Fruit fly (Drosophila melanogaster): ENCODE data around the gene sens-2.
A peak's percentile ranks its signal among the peaks of the same experiment; 100 is the strongest.

Gene sens-2

dm6 chr2L:6818357-6818756, 3.4 kb upstream of the sens-2 start (continued):
- TF ChIP-seq CG10431 (GFP tag; optimal IDR thresholded peaks at IDR 0.05) (peak; percentile 15), CG14965 (GFP tag; optimal IDR thresholded peaks at IDR 0.05; ENCODE audit: borderline replicate concordance) (no peak), fd102C (GFP tag; optimal IDR thresholded peaks at IDR 0.05) (peak; percentile 44), Abd-B (GFP tag; optimal IDR thresholded peaks at IDR 0.05) (no peak), tll (GFP tag; optimal IDR thresholded peaks at IDR 0.05) (peak in 1 of 2 experiments; percentile 46), twi (tag; optimal IDR thresholded peaks at IDR 0.05) (peak; percentile 3), nerfin-2 (GFP tag; IDR thresholded peaks at IDR 0.05; ENCODE audit: partially characterized antibody) (no peak), az2 (GFP tag; optimal IDR thresholded peaks at IDR 0.05) (no peak), esg (GFP tag; conservative IDR thresholded peaks at IDR 0.05) (no peak), MESR4 (GFP tag; optimal IDR thresholded peaks at IDR 0.05) (no peak), ato (GFP tag; IDR thresholded peaks at IDR 0.05; ENCODE audit: partially characterized antibody) (no peak), CG15514 (GFP tag; optimal IDR thresholded peaks at IDR 0.05) (no peak), HmgZ (tag; optimal IDR thresholded peaks at IDR 0.05) (no peak), sima (GFP tag; optimal IDR thresholded peaks at IDR 0.05) (no peak), Hr78 (GFP tag; optimal IDR thresholded peaks at IDR 0.05) (no peak), lola (GFP tag; optimal IDR thresholded peaks at IDR 0.05) (peak in 1 of 3 experiments; percentile 34), ssp (GFP tag; IDR thresholded peaks at IDR 0.05) (no peak), CG34224 (GFP tag; IDR thresholded peaks at IDR 0.05; ENCODE audit: partially characterized antibody) (no peak), Fer1 (GFP tag; optimal IDR thresholded peaks at IDR 0.05) (no peak), CG10321 (GFP tag; IDR thresholded peaks at IDR 0.05) (no peak), yki (optimal IDR thresholded peaks at IDR 0.05) (no peak), CG30403 (GFP tag; optimal IDR thresholded peaks at IDR 0.05) (no peak), ranshi (GFP tag; IDR thresholded peaks at IDR 0.05) (no peak), wek (GFP tag; optimal IDR thresholded peaks at IDR 0.05) (peak; percentile 12), CG1603 (tag; optimal IDR thresholded peaks at IDR 0.05) (peak; percentile 41), CG12236 (GFP tag; optimal IDR thresholded peaks at IDR 0.05) (no peak), CG15011 (GFP tag; optimal IDR thresholded peaks at IDR 0.05) (no peak), Spps (tag; optimal IDR thresholded peaks at IDR 0.05) (no peak), emc (GFP tag; optimal IDR thresholded peaks at IDR 0.05) (no peak), CG2712 (tag; optimal IDR thresholded peaks at IDR 0.05) (peak; percentile 7), bcd (GFP tag; optimal IDR thresholded peaks at IDR 0.05) (no peak), CG8089 (GFP tag; optimal IDR thresholded peaks at IDR 0.05) (peak; percentile 8), MTF-1 (GFP tag; optimal IDR thresholded peaks at IDR 0.05; ENCODE audit: borderline replicate concordance) (peak; percentile 31), Optix (GFP tag; IDR thresholded peaks at IDR 0.05) (no peak), dm (GFP tag; optimal IDR thresholded peaks at IDR 0.05) (no peak), BtbVII (GFP tag; optimal IDR thresholded peaks at IDR 0.05) (no peak), CG17361 (GFP tag; IDR thresholded peaks at IDR 0.05) (no peak), Dref (GFP tag; IDR thresholded peaks at IDR 0.05) (no peak), NFAT (GFP tag; IDR thresholded peaks at IDR 0.05) (no peak), psq (GFP tag; optimal IDR thresholded peaks at IDR 0.05) (no peak), bsh (GFP tag; optimal IDR thresholded peaks at IDR 0.05) (peak in 1 of 2 experiments; percentile 32), NK7.1 (GFP tag; optimal IDR thresholded peaks at IDR 0.05) (no peak), CG7372 (GFP tag; IDR thresholded peaks at IDR 0.05) (no peak), Xrp1 (GFP tag; IDR thresholded peaks at IDR 0.05) (peak; percentile 46), sens (GFP tag) (peak; percentile 77), sim (GFP tag; IDR thresholded peaks at IDR 0.05) (no peak), Side (GFP tag; optimal IDR thresholded peaks at IDR 0.05) (peak; percentile 8), Ravus (GFP tag; IDR thresholded peaks at IDR 0.05) (no peak), nmo (GFP tag; optimal IDR thresholded peaks at IDR 0.05) (no peak), Adf1 (GFP tag; IDR thresholded peaks at IDR 0.05) (no peak), CG11085 (GFP tag; IDR thresholded peaks at IDR 0.05) (no peak)

All from whole organism, embryonic.